Fruit fly (Drosophila melanogaster): ENCODE measurements around the gene capt.

The capt gene

dm6 chr2L:1108029-1108688 lies 49.9 kb downstream of the capt start, which contains the start of the genes PolrMT and CG14339 (continued):
- TF ChIP-seq Aef1 (GFP tag; IDR thresholded peaks at IDR 0.05) (peak; percentile 48; the same call in 2 of the 3 replicates), gcm (GFP tag; optimal IDR thresholded peaks at IDR 0.05) (no peak), vfl (GFP tag; optimal IDR thresholded peaks at IDR 0.05) (peak; percentile 34), peb (GFP tag; IDR thresholded peaks at IDR 0.05) (no peak), CG32532 (GFP tag; IDR thresholded peaks at IDR 0.05) (no peak), CG31388 (GFP tag; optimal IDR thresholded peaks at IDR 0.05) (no peak), CG12104 (GFP tag; optimal IDR thresholded peaks at IDR 0.05) (no peak), CG18764 (GFP tag; optimal IDR thresholded peaks at IDR 0.05) (no peak), CG9727 (GFP tag; optimal IDR thresholded peaks at IDR 0.05) (peak; percentile 32), al (GFP tag; IDR thresholded peaks at IDR 0.05) (no peak), CG30403 (GFP tag; optimal IDR thresholded peaks at IDR 0.05) (peak; percentile 58), CG8281 (tag; optimal IDR thresholded peaks at IDR 0.05) (no peak), Hr39 (optimal IDR thresholded peaks at IDR 0.05) (no peak), CG5245 (GFP tag; optimal IDR thresholded peaks at IDR 0.05) (no peak), Dp (GFP tag; optimal IDR thresholded peaks at IDR 0.05) (peak; percentile 60), CG18262 (tag; optimal IDR thresholded peaks at IDR 0.05) (no peak), CG3065 (GFP tag; optimal IDR thresholded peaks at IDR 0.05) (no peak), CG2712 (tag; optimal IDR thresholded peaks at IDR 0.05) (no peak), MTF-1 (GFP tag; optimal IDR thresholded peaks at IDR 0.05; ENCODE audit: borderline replicate concordance) (no peak), CG10543 (GFP tag; optimal IDR thresholded peaks at IDR 0.05) (peak; percentile 43), CG13894 (tag; optimal IDR thresholded peaks at IDR 0.05) (no peak), CG15696 (tag; optimal IDR thresholded peaks at IDR 0.05) (no peak), pb (GFP tag; optimal IDR thresholded peaks at IDR 0.05) (no peak), HHEX (GFP tag; optimal IDR thresholded peaks at IDR 0.05) (no peak), CG30020 (tag; optimal IDR thresholded peaks at IDR 0.05) (no peak), CG18476 (GFP tag; optimal IDR thresholded peaks at IDR 0.05) (no peak), sd (tag; optimal IDR thresholded peaks at IDR 0.05) (no peak), sna (GFP tag; IDR thresholded peaks at IDR 0.05; ENCODE audit: partially characterized antibody) (no peak; the same call in 1 of the 2 replicates), Dfd (GFP tag; optimal IDR thresholded peaks at IDR 0.05) (no peak), CG3838 (GFP tag; optimal IDR thresholded peaks at IDR 0.05) (no peak), CG13296 (GFP tag; optimal IDR thresholded peaks at IDR 0.05) (no peak), HLHmδ (GFP tag; optimal IDR thresholded peaks at IDR 0.05) (no peak), CG6765 (GFP tag; optimal IDR thresholded peaks at IDR 0.05) (no peak), CG8089 (GFP tag; optimal IDR thresholded peaks at IDR 0.05) (peak; percentile 21), jigr1 (GFP tag; IDR thresholded peaks at IDR 0.05) (no peak), ro (GFP tag; IDR thresholded peaks at IDR 0.05) (no peak), CG11456 (GFP tag; IDR thresholded peaks at IDR 0.05) (no peak), BtbVII (GFP tag; optimal IDR thresholded peaks at IDR 0.05) (no peak), Hey (tag; optimal IDR thresholded peaks at IDR 0.05) (no peak), CG1792 (GFP tag; optimal IDR thresholded peaks at IDR 0.05) (peak; percentile 1), ewg (GFP tag; optimal IDR thresholded peaks at IDR 0.05) (peak; percentile 57), Eip74EF (GFP tag; optimal IDR thresholded peaks at IDR 0.05) (no peak), CG2116 (GFP tag; optimal IDR thresholded peaks at IDR 0.05) (peak; percentile 7), pnt (GFP tag; optimal IDR thresholded peaks at IDR 0.05) (no peak), Myb (GFP tag; optimal IDR thresholded peaks at IDR 0.05) (peak; percentile 98), Abd-B (GFP tag; optimal IDR thresholded peaks at IDR 0.05) (peak; percentile 41), E2f1 (GFP tag; IDR thresholded peaks at IDR 0.05) (0 out of 2 replicates have a peak, but pooled peaks have one; percentile 18), CG12219 (GFP tag; optimal IDR thresholded peaks at IDR 0.05) (no peak), luna (GFP tag; optimal IDR thresholded peaks at IDR 0.05) (peak; percentile 48), ac (GFP tag; optimal IDR thresholded peaks at IDR 0.05) (no peak)
